Worm (Caenorhabditis elegans) whole organism, L3 larva: ENCODE data around the gene srh-235.

Experiments
- R02D3.7 ChIP-seq: fragments of 150-350 bp; optimal IDR thresholded peaks from 2 replicates; lab custom pipeline; 2014; ENCODE audit warnings: missing biosample characterization, missing genetic modification characterization
- ZK546.5 ChIP-seq: sonication (generic microtip); optimal IDR thresholded peaks from 2 replicates; lab custom pipeline; 2017; ENCODE audit warnings: missing biosample characterization, missing genetic modification characterization
- ceh-82 ChIP-seq: fragments of 150-350 bp; optimal IDR thresholded peaks from 2 replicates; lab custom pipeline; 2014; ENCODE audit warnings: missing biosample characterization, missing genetic modification characterization
- ceh-9 ChIP-seq: sonication (generic microtip); optimal IDR thresholded peaks from 2 replicates; lab custom pipeline; 2018; ENCODE audit warnings: missing biosample characterization, missing genetic modification characterization
- daf-12 ChIP-seq: fragments of 150-350 bp; optimal IDR thresholded peaks from 2 replicates; lab custom pipeline; 2014; ENCODE audit warnings: missing biosample characterization, missing genetic modification reagents, missing genetic modification characterization
- egl-5 ChIP-seq: fragments of 150-350 bp; optimal IDR thresholded peaks from 2 replicates; lab custom pipeline; 2017; ENCODE audit warnings: missing biosample characterization, missing genetic modification reagents, missing genetic modification characterization, inconsistent platforms
- elt-1 ChIP-seq: fragments of 150-350 bp; optimal IDR thresholded peaks from 2 replicates; lab custom pipeline; 2014; ENCODE audit warnings: missing biosample characterization, missing genetic modification characterization
- elt-2 ChIP-seq: sonication (generic microtip); optimal IDR thresholded peaks from 2 replicates; lab custom pipeline; 2016; ENCODE audit warnings: missing genetic modification reagents, mild to moderate bottlenecking, missing genetic modification characterization, missing compliant biosample characterization
- elt-3 ChIP-seq, 3 experiments: fragments of 150-350 bp in 1 of 3; sonication (generic microtip) in 2 of 3; optimal IDR thresholded peaks; 2 replicates in 2 of 3; 4 replicates in 1 of 3; lab custom pipeline; 2014 to 2017; ENCODE audit warnings: missing biosample characterization in 3 of 3, missing genetic modification characterization in 3 of 3
- fkh-10 ChIP-seq: sonication (generic microtip); optimal IDR thresholded peaks from 2 replicates; lab custom pipeline; 2017; ENCODE audit warnings: missing biosample characterization, missing genetic modification reagents, missing genetic modification characterization
- fos-1 ChIP-seq: fragments of 150-350 bp; optimal IDR thresholded peaks from 2 replicates; lab custom pipeline; 2014; ENCODE audit warnings: missing biosample characterization, missing genetic modification characterization
- hmg-11 ChIP-seq: sonication (generic microtip); optimal IDR thresholded peaks from 2 replicates; lab custom pipeline; 2016; ENCODE audit warnings: missing genetic modification characterization, missing compliant biosample characterization
- jun-1 ChIP-seq: fragments of 150-350 bp; optimal IDR thresholded peaks from 2 replicates; lab custom pipeline; 2014; ENCODE audit warnings: missing biosample characterization, missing genetic modification reagents, missing genetic modification characterization
- lin-15B ChIP-seq: fragments of 150-350 bp; optimal IDR thresholded peaks from 2 replicates; lab custom pipeline; 2014; ENCODE audit warnings: missing biosample characterization, missing genetic modification characterization
- lin-39 ChIP-seq: fragments of 150-350 bp; optimal IDR thresholded peaks from 2 replicates; lab custom pipeline; 2018; ENCODE audit warnings: missing biosample characterization, missing genetic modification reagents, missing genetic modification characterization
- lsy-12 ChIP-seq: sonication (generic microtip); optimal IDR thresholded peaks from 2 replicates; lab custom pipeline; 2016; ENCODE audit warnings: mild to moderate bottlenecking, missing genetic modification characterization, missing compliant biosample characterization
- mdl-1 ChIP-seq: fragments of 150-350 bp; optimal IDR thresholded peaks from 2 replicates; lab custom pipeline; 2014; ENCODE audit warnings: missing biosample characterization, missing genetic modification characterization
- nfya-1 ChIP-seq: sonication (generic microtip); optimal IDR thresholded peaks from 2 replicates; lab custom pipeline; 2017; ENCODE audit warnings: missing genetic modification characterization, mild to moderate bottlenecking, missing compliant biosample characterization, antibody characterized with exemption, moderate library complexity; ENCODE audit not compliant: insufficient read depth
- nhr-12 ChIP-seq: fragments of 150-350 bp; optimal IDR thresholded peaks from 2 replicates; lab custom pipeline; 2014; ENCODE audit warnings: missing biosample characterization, missing genetic modification characterization
- nhr-23 ChIP-seq: fragments of 150-350 bp; optimal IDR thresholded peaks from 2 replicates; lab custom pipeline; 2014; ENCODE audit warnings: missing biosample characterization, missing genetic modification reagents, missing genetic modification characterization
- nhr-237 ChIP-seq: fragments of 150-350 bp; optimal IDR thresholded peaks from 2 replicates; lab custom pipeline; 2014; ENCODE audit warnings: missing biosample characterization, missing genetic modification characterization
- nhr-25 ChIP-seq: sonication (generic microtip); optimal IDR thresholded peaks from 2 replicates; lab custom pipeline; 2017; ENCODE audit warnings: missing biosample characterization, missing genetic modification characterization
- nhr-28 ChIP-seq: fragments of 150-350 bp; optimal IDR thresholded peaks from 2 replicates; lab custom pipeline; 2014; ENCODE audit warnings: missing biosample characterization, missing genetic modification characterization
- nhr-43 ChIP-seq: sonication (generic microtip); optimal IDR thresholded peaks from 2 replicates; lab custom pipeline; 2016; ENCODE audit warnings: mild to moderate bottlenecking, missing genetic modification characterization, missing compliant biosample characterization; ENCODE audit not compliant: poor library complexity, severe bottlenecking
- nhr-67 ChIP-seq: fragments of 150-350 bp; optimal IDR thresholded peaks from 2 replicates; lab custom pipeline; 2014; ENCODE audit warnings: missing biosample characterization, missing genetic modification characterization
- nhr-77 ChIP-seq: fragments of 150-350 bp; optimal IDR thresholded peaks from 2 replicates; lab custom pipeline; 2014; ENCODE audit warnings: missing biosample characterization, missing genetic modification characterization
- pha-4 ChIP-seq: fragments of 150-350 bp; optimal IDR thresholded peaks from 2 replicates; lab custom pipeline; 2014; ENCODE audit warnings: missing biosample characterization, missing genetic modification reagents, missing genetic modification characterization
- pqm-1 ChIP-seq: fragments of 150-350 bp; optimal IDR thresholded peaks from 2 replicates; lab custom pipeline; 2017; ENCODE audit warnings: missing biosample characterization, missing genetic modification characterization, inconsistent platforms
- sea-2 ChIP-seq: fragments of 150-350 bp; sonication (generic microtip); optimal IDR thresholded peaks from 4 replicates; lab custom pipeline; 2014; ENCODE audit warnings: missing biosample characterization, missing genetic modification reagents, missing genetic modification characterization
- skn-1 ChIP-seq: fragments of 150-350 bp; optimal IDR thresholded peaks from 2 replicates; lab custom pipeline; 2014; ENCODE audit warnings: missing biosample characterization, missing genetic modification characterization
- snpc-4 ChIP-seq: fragments of 150-350 bp; optimal IDR thresholded peaks from 2 replicates; lab custom pipeline; 2014; ENCODE audit warnings: missing biosample characterization, missing genetic modification characterization
- tbx-2 ChIP-seq: sonication (generic microtip); optimal IDR thresholded peaks from 2 replicates; lab custom pipeline; 2016; ENCODE audit warnings: mild to moderate bottlenecking, missing genetic modification characterization, missing compliant biosample characterization
- unc-39 ChIP-seq: sonication (generic microtip); optimal IDR thresholded peaks from 4 replicates; lab custom pipeline; 2017; ENCODE audit warnings: missing biosample characterization, missing genetic modification characterization
- unc-62 ChIP-seq: fragments of 150-350 bp; sonication (generic microtip); optimal IDR thresholded peaks from 4 replicates; lab custom pipeline; 2014; ENCODE audit warnings: missing biosample characterization, missing genetic modification reagents, missing genetic modification characterization
- zag-1 ChIP-seq: fragments of 150-350 bp; optimal IDR thresholded peaks from 2 replicates; lab custom pipeline; 2014; ENCODE audit warnings: missing biosample characterization, missing genetic modification characterization
- ztf-11 ChIP-seq: fragments of 150-350 bp; optimal IDR thresholded peaks from 2 replicates; lab custom pipeline; 2014; ENCODE audit warnings: missing biosample characterization, missing genetic modification characterization
- ztf-4 ChIP-seq: fragments of 150-350 bp; optimal IDR thresholded peaks from 2 replicates; lab custom pipeline; 2014; ENCODE audit warnings: missing biosample characterization, missing genetic modification characterization

srh-235 gene

ce11 chrV:17439406-17439805, 32.1 kb downstream of the srh-235 start, which contains the start of gene srh-154:
srh-154 (plus strand) TSS chrV:17439706.
- TF ChIP-seq nhr-23 (tag; lab: Kevin White, UChicago) (no peak), nhr-67 (no peak), ztf-4 (tag; lab: Kevin White, UChicago) (no peak), tbx-2 (tag; lab: Kevin White, UChicago) (no peak), ZK546.5 (no peak), jun-1 (no peak), nhr-12 (tag; lab: Kevin White, UChicago) (no peak), nhr-25 (tag; lab: Kevin White, UChicago) (no peak), hmg-11 (tag; lab: Kevin White, UChicago) (no peak), elt-2 (tag; lab: Kevin White, UChicago) (no peak), fkh-10 (GFP tag; lab: Kevin White, UChicago) (no peak), nhr-28 (tag; lab: Kevin White, UChicago) (no peak), elt-3 (tag; optimal IDR thresholded peaks at IDR 0.05; lab: Kevin White, UChicago) (no peak)
- TF ChIP-seq, all 47 proteins: peak for 0

ce11 chrV:17438317-17438716, 33.1 kb downstream of the srh-235 start, which contains the start of gene srsx-2:
srsx-2 (minus strand) TSS chrV:17438417.
- TF ChIP-seq snpc-4 (tag; lab: Kevin White, UChicago) = no peak
- TF ChIP-seq, all 47 proteins: peak for 0

ce11 chrV:17436492-17436891, 35.0 kb downstream of the srh-235 start, which contains the start of gene F20E11.18:
F20E11.18 (minus strand) TSS chrV:17436592.
- TF ChIP-seq R02D3.7 (no peak), skn-1 (no peak), ceh-9 (tag; lab: Kevin White, UChicago) (no peak), nhr-23 (tag; lab: Kevin White, UChicago) (no peak), nhr-77 (tag; lab: Kevin White, UChicago) (no peak), nfya-1 (tag; lab: Kevin White, UChicago) (no peak), nhr-67 (no peak), nhr-237 (tag; lab: Kevin White, UChicago) (no peak), lin-15B (tag; lab: Kevin White, UChicago) (no peak), jun-1 (no peak), pha-4 (no peak), fos-1 (tag; lab: Kevin White, UChicago) (no peak), daf-12 (no peak)

ce11 chrV:17430903-17431302, 40.6 kb downstream of the srh-235 start, which contains the start of gene srbc-27:
srbc-27 (plus strand) TSS chrV:17431203.
- TF ChIP-seq pha-4 = no peak
- no peak for TF ChIP-seq unc-62 (GFP tag; lab: Kevin White, UChicago)
- no peak for TF ChIP-seq ztf-11 (tag; lab: Kevin White, UChicago)
- no peak for TF ChIP-seq elt-2 (tag; lab: Kevin White, UChicago)
- TF ChIP-seq ceh-82 = no peak
- no peak for TF ChIP-seq ztf-4 (tag; lab: Kevin White, UChicago)
- no peak for TF ChIP-seq fos-1 (tag; lab: Kevin White, UChicago)
- TF ChIP-seq zag-1 (tag; lab: Kevin White, UChicago) = no peak
- TF ChIP-seq egl-5 (tag; lab: Kevin White, UChicago) = no peak
- no peak for TF ChIP-seq nhr-43
- TF ChIP-seq lsy-12 = no peak
- no peak for TF ChIP-seq mdl-1 (tag; lab: Kevin White, UChicago)
- TF ChIP-seq nhr-25 (tag; lab: Kevin White, UChicago) = no peak
- TF ChIP-seq sea-2 = no peak
- TF ChIP-seq nhr-28 (tag; lab: Kevin White, UChicago) = no peak
- no peak for TF ChIP-seq snpc-4 (tag; lab: Kevin White, UChicago)
- TF ChIP-seq ceh-9 (tag; lab: Kevin White, UChicago) = no peak

ce11 chrV:17430066-17430465, 41.4 kb downstream of the srh-235 start, which contains the start of gene T27C5.10:
T27C5.10 (minus strand) TSS chrV:17430166.
- no peak for TF ChIP-seq snpc-4 (tag; lab: Kevin White, UChicago)
- TF ChIP-seq elt-1 (tag; lab: Kevin White, UChicago) = no peak
- no peak for TF ChIP-seq tbx-2 (tag; lab: Kevin White, UChicago)
- TF ChIP-seq jun-1 = no peak
- no peak for TF ChIP-seq nhr-43
- TF ChIP-seq fkh-10 (GFP tag; lab: Kevin White, UChicago) = no peak
- no peak for TF ChIP-seq pqm-1
- no peak for TF ChIP-seq ceh-9 (tag; lab: Kevin White, UChicago)
- no peak for TF ChIP-seq skn-1
- no peak for TF ChIP-seq sea-2
- no peak for TF ChIP-seq lsy-12
- TF ChIP-seq unc-39 = no peak
- no peak for TF ChIP-seq lin-39 (tag; lab: Kevin White, UChicago)
- TF ChIP-seq ZK546.5 = no peak
- no peak for TF ChIP-seq nhr-23 (tag; lab: Kevin White, UChicago)
- no peak for TF ChIP-seq ztf-4 (tag; lab: Kevin White, UChicago)
